Fruit fly (Drosophila melanogaster): ENCODE measurements around the gene Ir84a.

DNA sequence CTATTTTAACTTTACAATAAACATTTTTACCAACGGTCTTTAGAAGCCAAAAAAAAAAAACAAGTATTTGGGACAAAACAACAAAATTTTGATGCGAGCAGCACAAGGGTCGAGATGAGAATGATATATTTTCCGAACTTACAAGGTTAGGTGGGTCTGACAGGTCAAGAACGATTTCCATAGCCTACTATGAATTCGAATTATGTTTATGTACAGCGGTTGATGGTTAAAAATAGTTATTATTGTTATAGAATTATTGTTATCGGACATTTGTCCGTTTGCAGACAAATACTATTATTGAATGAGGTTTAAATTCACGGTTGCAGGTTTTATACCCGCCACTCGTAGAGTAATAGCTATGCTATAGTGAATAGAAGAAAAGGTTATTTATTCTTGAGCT is 42.1 kb upstream of the Ir84a start, which contains the start of gene Mst84Dc:
- TF ChIP-seq Ets96B (tag; optimal IDR thresholded peaks at IDR 0.05) (no peak), fd59A (GFP tag; optimal IDR thresholded peaks at IDR 0.05) (no peak), Eip93F (GFP tag; optimal IDR thresholded peaks at IDR 0.05) (no peak), pdm3 (GFP tag; optimal IDR thresholded peaks at IDR 0.05) (no peak), CG6808 (GFP tag; optimal IDR thresholded peaks at IDR 0.05) (no peak), eg (GFP tag; IDR thresholded peaks at IDR 0.05) (no peak), Hr4 (GFP tag; optimal IDR thresholded peaks at IDR 0.05) (no peak), salr (GFP tag; optimal IDR thresholded peaks at IDR 0.05) (no peak), OdsH (GFP tag; optimal IDR thresholded peaks at IDR 0.05) (no peak)
